Worm (Caenorhabditis elegans) whole organism, L4/young adult: ENCODE measurements around the gene R07E5.7.

Source experiments
- W03F9.2 ChIP-seq: fragments of 150-350 bp; optimal IDR thresholded peaks from 2 replicates; lab custom pipeline; 2014; ENCODE audit warnings: missing biosample characterization, missing genetic modification characterization
- dao-5 ChIP-seq: sonication (generic microtip); optimal IDR thresholded peaks from 2 replicates; lab custom pipeline; 2016; ENCODE audit warnings: missing genotype, missing genetic modification characterization, moderate library complexity, missing compliant biosample characterization
- him-1 ChIP-seq: sonication (generic microtip); optimal IDR thresholded peaks from 2 replicates; lab custom pipeline; 2016; ENCODE audit warnings: missing genotype, missing genetic modification reagents, missing genetic modification characterization, missing compliant biosample characterization

DNA sequence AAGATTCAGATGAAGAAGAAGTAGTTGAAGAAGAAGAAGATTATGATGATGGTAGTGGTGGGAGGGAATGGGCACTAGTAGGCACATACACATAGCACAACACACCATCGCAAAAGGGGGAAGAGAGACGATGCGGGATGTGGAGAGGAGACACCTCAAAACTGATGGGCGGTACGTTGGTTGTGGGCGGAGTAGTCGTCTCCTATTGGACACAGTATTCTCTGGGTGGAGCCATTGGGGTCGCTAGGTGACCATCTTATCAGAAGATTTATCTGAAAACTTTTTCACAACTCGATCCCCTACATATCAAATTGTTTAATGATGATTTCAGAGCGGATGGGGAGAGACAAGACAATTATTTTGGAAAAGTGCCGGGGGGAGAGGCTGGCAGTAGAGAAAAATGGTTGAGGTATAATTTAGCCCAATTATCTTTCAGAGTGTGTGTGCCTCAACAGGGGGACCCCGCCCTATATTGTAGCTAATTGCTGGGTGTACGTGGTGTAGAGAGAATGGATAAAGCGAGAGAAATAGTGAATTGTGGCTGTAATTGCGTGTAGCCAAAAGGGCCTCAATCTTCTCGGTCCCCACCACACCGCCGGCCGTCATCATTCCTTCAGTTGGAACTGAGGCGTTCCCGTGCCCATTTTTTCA lies 31.9 kb upstream of the R07E5.7 start:
- TF ChIP-seq W03F9.2 (tag; lab: Kevin White, UChicago): no peak
- no peak for TF ChIP-seq him-1 (tag; lab: Kevin White, UChicago)
- TF ChIP-seq dao-5 (tag; lab: Kevin White, UChicago): no peak
